Worm (Caenorhabditis elegans) whole organism, mixed stage, embryonic: ENCODE results near the gene nstp-4.

Source experiments
- blmp-1 ChIP-seq: fragments of 150-350 bp; optimal IDR thresholded peaks from 2 replicates; lab custom pipeline; 2014; ENCODE audit warnings: missing biosample characterization, missing genetic modification characterization
- ceh-39 ChIP-seq: fragments of 150-350 bp; optimal IDR thresholded peaks from 2 replicates; lab custom pipeline; 2014; ENCODE audit warnings: missing biosample characterization, missing genetic modification characterization
- ces-1 ChIP-seq: fragments of 150-350 bp; optimal IDR thresholded peaks from 2 replicates; lab custom pipeline; 2014; ENCODE audit warnings: missing biosample characterization, missing genetic modification reagents, missing genetic modification characterization
- elt-1 ChIP-seq: sonication (generic microtip); optimal IDR thresholded peaks from 2 replicates; lab custom pipeline; 2017; ENCODE audit warnings: missing genetic modification characterization, mild to moderate bottlenecking, missing compliant biosample characterization, antibody characterized with exemption, moderate library complexity, borderline replicate concordance; ENCODE audit not compliant: insufficient read depth
- elt-3 ChIP-seq: fragments of 150-350 bp; optimal IDR thresholded peaks from 2 replicates; lab custom pipeline; 2014; ENCODE audit warnings: missing biosample characterization, missing genetic modification characterization
- lin-13 ChIP-seq: fragments of 150-350 bp; optimal IDR thresholded peaks from 2 replicates; lab custom pipeline; 2014; ENCODE audit warnings: missing biosample characterization, missing genetic modification characterization
- mab-5 ChIP-seq: fragments of 150-350 bp; optimal IDR thresholded peaks from 2 replicates; lab custom pipeline; 2014; ENCODE audit warnings: missing biosample characterization, missing genetic modification characterization
- nhr-76 ChIP-seq: sonication (generic microtip); optimal IDR thresholded peaks from 2 replicates; lab custom pipeline; 2017; ENCODE audit warnings: missing biosample characterization, missing genetic modification characterization
- pha-4 ChIP-seq: fragments of 150-350 bp; optimal IDR thresholded peaks from 2 replicates; lab custom pipeline; 2018; ENCODE audit warnings: missing biosample characterization, missing genetic modification reagents, missing genetic modification characterization
- sptf-1 ChIP-seq: sonication (generic microtip); optimal IDR thresholded peaks from 2 replicates; lab custom pipeline; 2017; ENCODE audit warnings: mild to moderate bottlenecking, missing genetic modification characterization, moderate library complexity, missing compliant biosample characterization
- unc-120 ChIP-seq: sonication (generic microtip); optimal IDR thresholded peaks from 2 replicates; lab custom pipeline; 2017; ENCODE audit warnings: missing genetic modification characterization, missing compliant biosample characterization; ENCODE audit not compliant: poor library complexity, severe bottlenecking
- unc-62 ChIP-seq: fragments of 150-350 bp; optimal IDR thresholded peaks from 2 replicates; lab custom pipeline; 2014; ENCODE audit warnings: missing biosample characterization, missing genetic modification reagents, missing genetic modification characterization
- ztf-11 ChIP-seq: fragments of 150-350 bp; optimal IDR thresholded peaks from 2 replicates; lab custom pipeline; 2014; ENCODE audit warnings: missing biosample characterization, missing genetic modification characterization

DNA sequence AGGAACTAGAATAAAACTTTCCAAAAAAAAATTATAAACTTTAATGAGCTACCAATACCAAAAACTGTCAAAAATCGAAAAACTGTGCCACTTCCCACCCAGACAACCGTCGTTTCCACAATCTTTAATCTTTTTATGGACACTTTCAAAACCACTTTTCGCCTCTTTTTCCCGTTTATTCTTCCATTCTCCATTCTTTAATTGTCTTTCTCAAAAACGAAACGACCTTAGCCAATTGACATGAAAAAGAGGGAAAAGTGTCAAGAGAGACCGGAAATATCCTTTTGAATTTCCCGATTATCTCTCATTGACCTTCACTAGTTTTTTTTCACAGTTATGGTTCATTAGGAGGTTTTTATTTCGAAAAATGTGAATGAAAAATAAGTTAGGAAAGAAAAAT lies 17.1 kb upstream of the nstp-4 start:
- no peak for TF ChIP-seq ztf-11
- TF ChIP-seq blmp-1 = no peak
- no peak for TF ChIP-seq unc-62 (GFP tag; lab: Kevin White, UChicago)
- TF ChIP-seq lin-13 (tag; lab: Kevin White, UChicago) = no peak
- no peak for TF ChIP-seq elt-1
- TF ChIP-seq nhr-76 (tag; lab: Kevin White, UChicago) = no peak
- no peak for TF ChIP-seq mab-5 (tag; lab: Kevin White, UChicago)
- no peak for TF ChIP-seq elt-3 (tag; lab: Kevin White, UChicago)
- TF ChIP-seq pha-4 (tag; lab: Kevin White, UChicago) = no peak
- TF ChIP-seq sptf-1 (tag; lab: Kevin White, UChicago) = no peak
- TF ChIP-seq unc-120 = no peak
- no peak for TF ChIP-seq ceh-39 (tag; lab: Kevin White, UChicago)
- no peak for TF ChIP-seq ces-1 (GFP tag; lab: Kevin White, UChicago)
